Fruit fly (Drosophila melanogaster) Kc167 (cell line): ENCODE measurements around the gene CG14302.

Source experiments
- Myc ChIP-seq: fragments of >200 bp; optimal IDR thresholded peaks from 2 replicates; lab custom pipeline; 2017; ENCODE audit warnings: missing external identifiers
- Sin3A ChIP-seq: fragments of >200 bp; optimal IDR thresholded peaks from 2 replicates; lab custom pipeline; 2018; ENCODE audit warnings: missing external identifiers
- h ChIP-seq: fragments of >200 bp; optimal IDR thresholded peaks from 3 replicates; lab custom pipeline; 2018; ENCODE audit warnings: missing external identifiers
- insv ChIP-seq: fragments of >200 bp; optimal IDR thresholded peaks from 3 replicates; lab custom pipeline; 2018; ENCODE audit warnings: missing external identifiers
- psq ChIP-seq: fragments of >200 bp; optimal IDR thresholded peaks from 2 replicates; lab custom pipeline; 2017; ENCODE audit warnings: missing external identifiers
- ttk ChIP-seq: sonication (Bioruptor generic); optimal IDR thresholded peaks from 2 replicates; lab custom pipeline; 2017; ENCODE audit warnings: missing external identifiers

Gene CG14302

DNA sequence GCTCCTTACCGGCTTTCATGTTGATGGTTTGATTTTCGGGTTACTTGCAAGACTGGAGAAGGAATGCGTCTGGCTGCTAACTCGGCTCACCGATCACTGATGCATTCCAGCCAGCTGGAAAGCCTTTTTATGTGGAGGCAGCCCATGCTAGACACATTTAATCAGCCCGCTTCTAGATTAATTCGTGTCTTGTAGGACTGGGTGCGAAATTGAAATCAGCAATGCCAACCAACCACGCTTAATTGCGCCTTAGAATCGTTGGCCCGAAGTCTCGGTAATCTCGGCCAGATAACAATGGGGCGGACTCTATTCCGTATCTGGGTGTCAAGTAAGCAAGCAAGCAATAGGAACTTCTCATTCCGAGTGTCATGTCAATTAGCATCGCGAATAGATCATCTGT, 6.1 kb upstream of the CG14302 start, which contains the start of gene CG7714:
TSS of gene CG7714 (minus strand) at position 101 of the 400 bp plus-strand sequence.
- TF ChIP-seq psq (no peak), h (no peak), Sin3A (lab: Kevin White, UChicago) (no peak), Myc (lab: Kevin White, UChicago) (no peak), insv (lab: Kevin White, UChicago) (no peak), ttk (lab: Kevin White, UChicago) (no peak)

dm6 chr3R:18728368-18728767, 4.1 kb upstream of the CG14302 start, which contains the start of gene CG7715:
Gene CG7715, minus strand, starts transcription at chr3R:18728468.
- TF ChIP-seq Sin3A (lab: Kevin White, UChicago) (no peak), ttk (lab: Kevin White, UChicago) (no peak), insv (lab: Kevin White, UChicago) (no peak), h (no peak), psq (no peak), Myc (lab: Kevin White, UChicago) (no peak)

- no peak for TF ChIP-seq Myc (lab: Kevin White, UChicago)
- TF ChIP-seq psq, result no peak
- TF ChIP-seq insv (lab: Kevin White, UChicago), result no peak
- no peak for TF ChIP-seq ttk (lab: Kevin White, UChicago)
- no peak for TF ChIP-seq Sin3A (lab: Kevin White, UChicago)
- TF ChIP-seq h, result no peak
Observed at dm6 chr3R:18731241-18731640, 1.2 kb upstream of the CG14302 start.

DNA sequence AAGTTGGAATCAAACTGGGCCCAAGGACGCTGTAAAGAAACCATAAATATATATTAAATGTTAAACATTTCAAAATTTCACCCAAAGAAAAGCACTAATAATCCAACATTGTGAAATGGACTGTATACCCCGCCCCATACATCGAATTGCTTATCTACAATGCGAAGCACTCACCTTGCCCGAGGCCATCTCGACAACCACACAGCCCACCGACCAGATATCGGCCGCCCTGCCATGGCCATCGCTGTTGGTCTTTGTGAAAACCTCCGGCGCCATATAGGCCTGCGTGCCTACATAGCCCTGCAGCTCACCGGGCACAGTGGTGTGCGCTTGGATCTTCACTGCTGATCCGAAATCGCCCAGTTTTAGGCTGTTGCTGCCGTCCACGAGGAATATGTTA, 1.1 kb downstream of the CG14302 start:
- TF ChIP-seq h, result no peak

DNA sequence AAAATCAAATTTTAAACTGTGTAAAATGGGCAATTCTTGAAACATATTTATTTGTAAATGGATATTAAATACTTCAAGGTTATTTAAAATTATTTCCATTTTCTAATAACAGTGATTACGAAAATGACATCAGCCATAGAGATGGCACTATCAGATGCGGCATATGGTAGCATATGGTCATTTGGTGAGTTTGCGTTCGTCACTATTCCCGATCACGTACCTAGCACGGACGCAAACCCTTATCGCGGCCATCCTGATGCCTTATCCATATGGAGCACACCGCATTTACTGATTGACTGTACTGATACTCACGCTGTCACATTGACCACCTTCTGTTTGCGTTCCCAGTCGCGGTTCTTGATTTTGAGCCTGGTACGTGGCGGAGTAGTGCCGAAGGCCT, 5.6 kb downstream of the CG14302 start:
- TF ChIP-seq ttk (lab: Kevin White, UChicago) (no peak), Myc (lab: Kevin White, UChicago) (no peak), psq (no peak), h (no peak), insv (lab: Kevin White, UChicago) (no peak), Sin3A (lab: Kevin White, UChicago) (no peak)

- TF ChIP-seq Sin3A (lab: Kevin White, UChicago) (no peak), Myc (lab: Kevin White, UChicago) (no peak), ttk (lab: Kevin White, UChicago) (no peak), h (no peak), insv (lab: Kevin White, UChicago) (no peak), psq (no peak)
Observed at dm6 chr3R:18738705-18739434, 6.4 kb downstream of the CG14302 start.

DNA sequence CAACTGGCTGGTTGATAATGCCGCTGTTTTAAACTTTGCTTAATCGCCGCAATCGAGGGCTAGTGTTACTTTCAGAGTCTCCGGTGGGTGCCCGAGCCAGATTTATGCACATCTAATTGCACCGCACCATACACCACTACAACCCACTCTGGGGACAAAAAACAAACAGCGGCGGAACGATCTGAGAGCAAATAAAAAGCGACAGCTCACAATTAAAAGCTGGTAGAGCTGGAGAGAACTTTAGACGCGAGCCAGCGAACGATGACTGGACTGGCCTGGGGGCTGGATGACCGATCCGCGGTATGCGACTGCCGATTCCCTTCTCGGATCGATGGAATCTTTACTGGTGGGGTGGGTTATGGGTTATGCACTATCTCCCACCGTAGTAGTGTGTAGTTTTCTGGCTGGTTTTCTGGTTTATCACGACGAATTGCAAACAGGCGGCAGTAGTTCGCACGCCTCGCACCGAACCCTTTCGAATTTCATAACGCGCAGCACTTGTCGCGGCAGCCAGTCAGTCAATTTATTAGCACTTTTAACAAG, 7.0 kb downstream of the CG14302 start:
- TF ChIP-seq h (no peak), psq (no peak), Sin3A (lab: Kevin White, UChicago) (no peak), Myc (lab: Kevin White, UChicago) (no peak), ttk (lab: Kevin White, UChicago) (no peak), insv (lab: Kevin White, UChicago) (no peak)

dm6 chr3R:18739978-18740954, 7.8 kb downstream of the CG14302 start:
- no peak for TF ChIP-seq Myc (lab: Kevin White, UChicago)
- TF ChIP-seq insv (lab: Kevin White, UChicago), result no peak
- TF ChIP-seq Sin3A (lab: Kevin White, UChicago), result no peak
- TF ChIP-seq h, result no peak
- no peak for TF ChIP-seq ttk (lab: Kevin White, UChicago)
- no peak for TF ChIP-seq psq

- TF ChIP-seq Myc (lab: Kevin White, UChicago) (no peak), ttk (lab: Kevin White, UChicago) (no peak), Sin3A (lab: Kevin White, UChicago) (no peak), insv (lab: Kevin White, UChicago) (no peak), psq (no peak), h (no peak)
Observed at dm6 chr3R:18741027-18741843, 8.8 kb downstream of the CG14302 start.

- TF ChIP-seq insv (lab: Kevin White, UChicago), result no peak
- no peak for TF ChIP-seq Myc (lab: Kevin White, UChicago)
- TF ChIP-seq ttk (lab: Kevin White, UChicago), result no peak
- no peak for TF ChIP-seq psq
- no peak for TF ChIP-seq Sin3A (lab: Kevin White, UChicago)
Observed at dm6 chr3R:18741844-18742187, 9.3 kb downstream of the CG14302 start.
